Fruit fly (Drosophila melanogaster) whole organism, prepupa: ENCODE data around the gene CG14780.
"Not testable (repeated sequence)": the region's sequence is repeated elsewhere in the genome, so short reads cannot be mapped to it uniquely, and the experiment has no call there.

Experiments
- CG16779 ChIP-seq: fragments of 200-800 bp; sonication (Bioruptor generic); optimal IDR thresholded peaks from 3 replicates; lab custom pipeline; 2017; ENCODE audit warnings: missing biosample characterization, mild to moderate bottlenecking, missing genetic modification characterization
- CG31627 ChIP-seq: fragments of 200-800 bp; sonication (Bioruptor generic); optimal IDR thresholded peaks from 3 replicates; lab custom pipeline; 2016; ENCODE audit warnings: missing biosample characterization, missing genetic modification characterization
- CG6276 ChIP-seq: fragments of 200-800 bp; sonication (Bioruptor generic); optimal IDR thresholded peaks from 2 replicates; lab custom pipeline; 2017; ENCODE audit warnings: missing biosample characterization, mild to moderate bottlenecking, missing genetic modification characterization
- CG6854 ChIP-seq: fragments of 200-800 bp; sonication (Bioruptor generic); optimal IDR thresholded peaks from 2 replicates; lab custom pipeline; 2017; ENCODE audit warnings: missing biosample characterization, mild to moderate bottlenecking, missing genetic modification characterization
- CG8632 ChIP-seq: fragments of 200-800 bp; sonication (Bioruptor generic); optimal IDR thresholded peaks from 3 replicates; lab custom pipeline; 2016; ENCODE audit warnings: missing biosample characterization, missing genetic modification characterization
- CG9139 ChIP-seq: fragments of 200-800 bp; sonication (Bioruptor generic); optimal IDR thresholded peaks from 3 replicates; lab custom pipeline; 2017; ENCODE audit warnings: missing biosample characterization, mild to moderate bottlenecking, missing genetic modification characterization
- Ets96B ChIP-seq: fragments of 200-800 bp; optimal IDR thresholded peaks from 2 replicates; lab custom pipeline; 2019; ENCODE audit warnings: missing biosample characterization, mild to moderate bottlenecking, missing genetic modification characterization, moderate library complexity
- Hr39 ChIP-seq: fragments of 200-800 bp; sonication (Bioruptor generic); optimal IDR thresholded peaks from 2 replicates; lab custom pipeline; 2016; ENCODE audit warnings: missing biosample characterization, missing genetic modification characterization
- Smox ChIP-seq: fragments of 200-800 bp; sonication (Bioruptor generic); optimal IDR thresholded peaks from 3 replicates; lab custom pipeline; 2016; ENCODE audit warnings: missing biosample characterization, missing genetic modification characterization
- achi ChIP-seq: fragments of 200-800 bp; sonication (Bioruptor generic); optimal IDR thresholded peaks from 3 replicates; lab custom pipeline; 2016; ENCODE audit warnings: missing biosample characterization, missing genetic modification characterization
- acj6 ChIP-seq: fragments of 200-800 bp; sonication (Bioruptor generic); optimal IDR thresholded peaks from 3 replicates; lab custom pipeline; 2016; ENCODE audit warnings: missing biosample characterization, missing genetic modification characterization
- fkh ChIP-seq: fragments of 200-800 bp; sonication (Bioruptor generic); optimal IDR thresholded peaks from 3 replicates; lab custom pipeline; 2017; ENCODE audit warnings: missing biosample characterization, mild to moderate bottlenecking, missing genetic modification characterization, moderate library complexity

DNA sequence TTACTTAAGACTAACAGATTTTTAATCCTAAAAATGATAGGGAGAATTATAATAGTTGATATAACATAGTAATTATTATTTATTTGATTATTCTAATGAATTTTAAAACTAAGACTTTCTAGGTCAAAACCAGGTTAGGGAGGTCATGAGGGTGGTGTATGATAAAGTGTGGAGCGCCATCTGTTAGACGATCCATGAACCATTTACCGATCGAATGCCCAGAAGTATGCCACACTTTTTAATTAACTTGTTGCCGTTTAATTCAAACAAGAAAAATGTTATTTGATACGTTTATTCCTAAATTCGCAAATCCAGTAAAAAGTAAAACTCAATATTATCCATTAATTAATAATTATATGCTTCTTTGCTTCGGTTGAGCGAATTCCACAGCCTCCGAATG is 51.0 kb downstream of the CG14780 start:
- TF ChIP-seq Hr39 (GFP tag; lab: Kevin White, UChicago); CG16779 (tag; lab: Kevin White, UChicago); fkh (GFP tag; lab: Kevin White, UChicago); CG8632 (GFP tag; lab: Kevin White, UChicago); CG31627 (GFP tag; lab: Kevin White, UChicago); acj6 (GFP tag; lab: Kevin White, UChicago); achi (GFP tag; lab: Kevin White, UChicago); CG6276 (GFP tag; lab: Kevin White, UChicago); CG6854 (GFP tag; lab: Kevin White, UChicago); Ets96B (tag; lab: Kevin White, UChicago); Smox; CG9139: not testable (repeated sequence)
